Worm (Caenorhabditis elegans) whole organism, young adult: ENCODE measurements around the gene ZK185.3.
A peak's percentile ranks its signal among the peaks of the same experiment; 100 is the strongest.

ENCODE experiments used
- B0019.2 ChIP-seq: fragments of 200-800 bp; sonication (Bioruptor generic); conservative IDR thresholded peaks from 2 replicates; pipeline ENCODE4 v1.3.6; 2022; ENCODE audit warnings: missing genetic modification reagents, missing genetic modification characterization, missing compliant biosample characterization
- B0261.1 ChIP-seq: sonication (generic microtip); optimal IDR thresholded peaks from 2 replicates; lab custom pipeline; 2016; ENCODE audit warnings: mild to moderate bottlenecking, missing genetic modification characterization, moderate library complexity, missing compliant biosample characterization
- C06A6.2 ChIP-seq: fragments of 200-800 bp; sonication (Bioruptor generic); conservative IDR thresholded peaks from 2 replicates; pipeline ENCODE4 v1.3.6; 2022; ENCODE audit warnings: missing genetic modification characterization, missing compliant biosample characterization
- F10E7.11 ChIP-seq: sonication (generic microtip); optimal IDR thresholded peaks from 2 replicates; lab custom pipeline; 2017; ENCODE audit warnings: mild to moderate bottlenecking, missing genetic modification characterization, moderate library complexity, missing compliant biosample characterization
- F23B12.7 ChIP-seq: sonication (generic microtip); optimal IDR thresholded peaks from 2 replicates; lab custom pipeline; 2017; ENCODE audit warnings: missing genetic modification characterization, mild to moderate bottlenecking, missing compliant biosample characterization, antibody characterized with exemption, moderate library complexity; ENCODE audit not compliant: insufficient read depth
- F39B2.1 ChIP-seq: fragments of 200-800 bp; sonication (Bioruptor generic); IDR thresholded peaks from 2 replicates; pipeline ENCODE4 v1.3.6; 2022; ENCODE audit warnings: missing genetic modification reagents, missing genetic modification characterization, missing compliant biosample characterization
- F52B5.7 ChIP-seq: sonication (generic microtip); optimal IDR thresholded peaks from 2 replicates; lab custom pipeline; 2016; ENCODE audit warnings: mild to moderate bottlenecking, missing genetic modification characterization, missing compliant biosample characterization
- F55B11.4 ChIP-seq: sonication (generic microtip); optimal IDR thresholded peaks from 2 replicates; lab custom pipeline; 2016; ENCODE audit warnings: missing compliant biosample characterization, missing genetic modification characterization, borderline replicate concordance; ENCODE audit not compliant: insufficient read depth
- akir-1 ChIP-seq: fragments of 200-800 bp; sonication (Bioruptor generic); optimal IDR thresholded peaks from 2 replicates; lab custom pipeline; 2018; ENCODE audit warnings: mild to moderate bottlenecking, missing genetic modification characterization, moderate library complexity, missing compliant biosample characterization
- attf-5 ChIP-seq: fragments of 200-800 bp; sonication (Bioruptor generic); optimal IDR thresholded peaks from 2 replicates; lab custom pipeline; 2018; ENCODE audit warnings: mild to moderate bottlenecking, missing genetic modification characterization, missing compliant biosample characterization
- attf-6 ChIP-seq: fragments of 200-800 bp; sonication (Bioruptor generic); IDR thresholded peaks from 2 replicates; pipeline ENCODE4 v1.3.6; 2022; ENCODE audit warnings: missing genetic modification reagents, missing genetic modification characterization, missing compliant biosample characterization
- bed-1 ChIP-seq: fragments of 200-800 bp; sonication (Bioruptor generic); IDR thresholded peaks from 2 replicates; pipeline ENCODE4 v1.3.6; 2022; ENCODE audit warnings: missing genetic modification reagents, missing genetic modification characterization, missing compliant biosample characterization
- ccch-3 ChIP-seq: fragments of 200-800 bp; sonication (Bioruptor generic); optimal IDR thresholded peaks from 2 replicates; lab custom pipeline; 2018; ENCODE audit warnings: mild to moderate bottlenecking, missing genetic modification characterization, missing compliant biosample characterization
- ceh-27 ChIP-seq: fragments of 200-800 bp; sonication (Bioruptor generic); optimal IDR thresholded peaks from 2 replicates; lab custom pipeline; 2018; ENCODE audit warnings: mild to moderate bottlenecking, missing genetic modification characterization, moderate library complexity, missing compliant biosample characterization
- ceh-79 ChIP-seq: sonication (generic microtip); optimal IDR thresholded peaks from 2 replicates; lab custom pipeline; 2017; ENCODE audit warnings: mild to moderate bottlenecking, missing genetic modification characterization, missing compliant biosample characterization
- ceh-91 ChIP-seq: fragments of 200-800 bp; sonication (Bioruptor generic); IDR thresholded peaks from 2 replicates; pipeline ENCODE4 v1.3.6; 2022; ENCODE audit warnings: missing genetic modification reagents, missing genetic modification characterization, missing compliant biosample characterization
- chd-7 ChIP-seq: sonication (generic microtip); optimal IDR thresholded peaks from 2 replicates; lab custom pipeline; 2016; ENCODE audit warnings: mild to moderate bottlenecking, missing genetic modification characterization, moderate library complexity, missing compliant biosample characterization
- dpff-1 ChIP-seq: sonication (generic microtip); optimal IDR thresholded peaks from 2 replicates; lab custom pipeline; 2017; ENCODE audit warnings: mild to moderate bottlenecking, missing genetic modification characterization, missing compliant biosample characterization
- dpl-1 ChIP-seq: fragments of 150-350 bp; optimal IDR thresholded peaks from 2 replicates; lab custom pipeline; 2014; ENCODE audit warnings: missing biosample characterization, missing genetic modification reagents, missing genetic modification characterization
- efl-1 ChIP-seq: fragments of 150-350 bp; optimal IDR thresholded peaks from 2 replicates; lab custom pipeline; 2014; ENCODE audit warnings: missing biosample characterization, missing genetic modification reagents, missing genetic modification characterization
- egrh-3 ChIP-seq: fragments of 200-800 bp; sonication (Bioruptor generic); IDR thresholded peaks from 2 replicates; pipeline ENCODE4 v1.3.6; 2022; ENCODE audit warnings: missing genetic modification reagents, missing genetic modification characterization, missing compliant biosample characterization
- fkh-3 ChIP-seq: sonication (generic microtip); optimal IDR thresholded peaks from 2 replicates; lab custom pipeline; 2016; ENCODE audit warnings: mild to moderate bottlenecking, missing genetic modification characterization, missing compliant biosample characterization
- him-1 ChIP-seq: sonication (generic microtip); optimal IDR thresholded peaks from 2 replicates; lab custom pipeline; 2016; ENCODE audit warnings: missing genotype, missing genetic modification reagents, missing genetic modification characterization, missing compliant biosample characterization
- hlh-26 ChIP-seq: fragments of 200-800 bp; sonication (Bioruptor generic); conservative IDR thresholded peaks from 2 replicates; pipeline ENCODE4 v1.3.6; 2022; ENCODE audit warnings: missing genetic modification reagents, missing genetic modification characterization, missing compliant biosample characterization
- let-526 ChIP-seq: fragments of 200-800 bp; sonication (Bioruptor generic); IDR thresholded peaks from 2 replicates; pipeline ENCODE4 v1.3.6; 2022; ENCODE audit warnings: missing genetic modification reagents, missing genetic modification characterization, missing compliant biosample characterization
- lsl-1 ChIP-seq: fragments of 200-800 bp; sonication (Bioruptor generic); optimal IDR thresholded peaks from 2 replicates; lab custom pipeline; 2018; ENCODE audit warnings: mild to moderate bottlenecking, missing genetic modification characterization, moderate library complexity, missing compliant biosample characterization
- madf-8 ChIP-seq: fragments of 200-800 bp; sonication (Bioruptor generic); conservative IDR thresholded peaks from 2 replicates; pipeline ENCODE4 v1.3.6; 2022; ENCODE audit warnings: missing genetic modification reagents, missing genetic modification characterization, missing compliant biosample characterization
- mes-4 ChIP-seq: sonication (generic microtip); optimal IDR thresholded peaks from 2 replicates; lab custom pipeline; 2016; ENCODE audit warnings: missing genotype, missing genetic modification characterization, missing compliant biosample characterization
- nhr-80 ChIP-seq: sonication (generic microtip); optimal IDR thresholded peaks from 2 replicates; lab custom pipeline; 2016; ENCODE audit warnings: missing genetic modification characterization, missing compliant biosample characterization
- pbrm-1 ChIP-seq: fragments of 200-800 bp; sonication (Bioruptor generic); IDR thresholded peaks from 2 replicates; pipeline ENCODE4 v1.3.6; 2022; ENCODE audit warnings: missing genetic modification reagents, missing genetic modification characterization, missing compliant biosample characterization
- sdz-38 ChIP-seq: sonication (generic microtip); optimal IDR thresholded peaks from 2 replicates; lab custom pipeline; 2016; ENCODE audit warnings: missing genotype, missing genetic modification characterization, missing compliant biosample characterization
- snpc-1.1 ChIP-seq: sonication (generic microtip); optimal IDR thresholded peaks from 2 replicates; lab custom pipeline; 2017; ENCODE audit warnings: missing genetic modification characterization, mild to moderate bottlenecking, missing compliant biosample characterization, antibody characterized with exemption, moderate library complexity, missing genotype, missing genetic modification reagents; ENCODE audit not compliant: insufficient read depth
- snpc-1.3 ChIP-seq: sonication (generic microtip); optimal IDR thresholded peaks from 2 replicates; lab custom pipeline; 2017; ENCODE audit warnings: missing genetic modification characterization, mild to moderate bottlenecking, missing compliant biosample characterization, antibody characterized with exemption, moderate library complexity, missing genotype, missing genetic modification reagents; ENCODE audit not compliant: insufficient read depth
- snpc-4 ChIP-seq, 5 experiments: fragments of 150-350 bp in 1 of 5; sonication (generic microtip) in 4 of 5; optimal IDR thresholded peaks; 2 replicates each; lab custom pipeline; 2014 to 2018; ENCODE audit warnings: missing genetic modification characterization in 5 of 5, missing biosample characterization in 3 of 5, antibody characterized with exemption in 2 of 5, mild to moderate bottlenecking in 2 of 5, missing compliant biosample characterization in 2 of 5, missing genotype in 2 of 5, moderate library complexity in 2 of 5, missing genetic modification reagents in 1 of 5
- tlf-1 ChIP-seq: fragments of 200-800 bp; sonication (Bioruptor generic); optimal IDR thresholded peaks from 2 replicates; lab custom pipeline; 2018; ENCODE audit warnings: mild to moderate bottlenecking, missing genetic modification characterization, missing compliant biosample characterization
- unc-62 ChIP-seq: fragments of 150-350 bp; optimal IDR thresholded peaks from 2 replicates; lab custom pipeline; 2014; ENCODE audit warnings: missing biosample characterization, missing genetic modification reagents, missing genetic modification characterization
- xnd-1 ChIP-seq: sonication (generic microtip); optimal IDR thresholded peaks from 2 replicates; lab custom pipeline; 2016; ENCODE audit warnings: missing genotype, missing genetic modification reagents, missing genetic modification characterization, missing compliant biosample characterization
- zfh-2 ChIP-seq: fragments of 200-800 bp; sonication (Bioruptor generic); conservative IDR thresholded peaks from 2 replicates; pipeline ENCODE4 v1.3.6; 2022; ENCODE audit warnings: missing genetic modification reagents, missing genetic modification characterization, missing compliant biosample characterization
- ztf-22 ChIP-seq: fragments of 200-800 bp; sonication (Bioruptor generic); optimal IDR thresholded peaks from 2 replicates; lab custom pipeline; 2018; ENCODE audit warnings: mild to moderate bottlenecking, missing genetic modification characterization, moderate library complexity, missing compliant biosample characterization
- ztf-26 ChIP-seq: sonication (generic microtip); optimal IDR thresholded peaks from 2 replicates; lab custom pipeline; 2017; ENCODE audit warnings: missing genetic modification characterization, missing compliant biosample characterization
- ztf-3 ChIP-seq: fragments of 200-800 bp; sonication (Bioruptor generic); optimal IDR thresholded peaks from 2 replicates; lab custom pipeline; 2018; ENCODE audit warnings: mild to moderate bottlenecking, missing genetic modification characterization, missing compliant biosample characterization

ZK185.3 gene

ce11 chrIV:4574051-4574450 is 43.8 kb upstream of the ZK185.3 start:
- TF ChIP-seq F23B12.7 (tag; lab: Kevin White, UChicago) (no peak), dpl-1 (no peak), tlf-1 (no peak), ceh-91 (GFP tag; lab: Robert Waterston, UW) (no peak), efl-1 (GFP tag; lab: Kevin White, UChicago) (no peak), let-526 (GFP tag; lab: Robert Waterston, UW) (no peak), C06A6.2 (GFP tag; lab: Robert Waterston, UW) (no peak), bed-1 (GFP tag; lab: Robert Waterston, UW) (no peak), dpff-1 (tag; lab: Kevin White, UChicago) (no peak), ceh-27 (GFP tag; lab: Kevin White, UChicago) (no peak), xnd-1 (tag; lab: Kevin White, UChicago) (no peak), F10E7.11 (tag; lab: Kevin White, UChicago) (no peak), B0261.1 (no peak), attf-5 (GFP tag; lab: Kevin White, UChicago) (no peak), B0019.2 (GFP tag; lab: Robert Waterston, UW) (no peak)

ce11 chrIV:4570599-4570998 is 40.4 kb upstream of the ZK185.3 start:
- peak; percentile 72 for TF ChIP-seq zfh-2 (GFP tag; lab: Robert Waterston, UW)
- TF ChIP-seq mes-4 = no peak
- no peak for TF ChIP-seq xnd-1 (tag; lab: Kevin White, UChicago)
- TF ChIP-seq snpc-1.1 (tag; lab: Kevin White, UChicago) = no peak
- peak; percentile 21; the same call in 1 of the 2 replicates for TF ChIP-seq egrh-3
- TF ChIP-seq nhr-80 (tag; lab: Kevin White, UChicago) = no peak

ce11 chrIV:4568402-4568891 is 38.2 kb upstream of the ZK185.3 start, which contains the start of gene F28E10.1:
Gene F28E10.1 (plus strand): TSS chrIV:4568841.
- TF ChIP-seq attf-6 (GFP tag; lab: Robert Waterston, UW) (no peak), F55B11.4 (tag; lab: Kevin White, UChicago) (no peak), ztf-22 (GFP tag; lab: Kevin White, UChicago) (no peak), lsl-1 (no peak), him-1 (tag; lab: Kevin White, UChicago) (no peak), ceh-27 (GFP tag; lab: Kevin White, UChicago) (peak; percentile 4), efl-1 (GFP tag; lab: Kevin White, UChicago) (no peak), sdz-38 (tag; lab: Kevin White, UChicago) (no peak), attf-5 (GFP tag; lab: Kevin White, UChicago) (no peak)

ce11 chrIV:4567343-4567742 is 37.1 kb upstream of the ZK185.3 start, which contains the start of gene F28E10.4:
Gene F28E10.4 (minus strand): TSS chrIV:4567443.
- TF ChIP-seq snpc-4 (GFP tag; optimal IDR thresholded peaks at IDR 0.05; lab: Kevin White, UChicago) = no peak
- no peak for TF ChIP-seq snpc-4 (tag; optimal IDR thresholded peaks at IDR 0.05; lab: Kevin White, UChicago)
- no peak for TF ChIP-seq ccch-3 (GFP tag; lab: Kevin White, UChicago)
- no peak for TF ChIP-seq madf-8
- no peak for TF ChIP-seq ceh-79
- no peak for TF ChIP-seq sdz-38 (tag; lab: Kevin White, UChicago)
- no peak for TF ChIP-seq snpc-1.3 (tag; lab: Kevin White, UChicago)
- TF ChIP-seq F52B5.7 = no peak
- no peak for TF ChIP-seq pbrm-1
- TF ChIP-seq ztf-3 (GFP tag; lab: Kevin White, UChicago) = no peak
- TF ChIP-seq akir-1 = no peak
- TF ChIP-seq hlh-26 (GFP tag; lab: Robert Waterston, UW) = no peak
- TF ChIP-seq fkh-3 (tag; lab: Kevin White, UChicago) = no peak
- no peak for TF ChIP-seq unc-62
- TF ChIP-seq ztf-26 = no peak
- no peak for TF ChIP-seq chd-7 (tag; lab: Kevin White, UChicago)
- no peak for TF ChIP-seq F39B2.1 (GFP tag; lab: Robert Waterston, UW)
